Worm (Caenorhabditis elegans) whole organism, early embryonic: ENCODE results near the gene F22B7.1.

Experiments
- ama-1 ChIP-seq: fragments of 150-350 bp; optimal IDR thresholded peaks from 2 replicates; lab custom pipeline; 2014
- ceh-36 ChIP-seq: sonication (generic microtip); optimal IDR thresholded peaks from 2 replicates; lab custom pipeline; 2016; ENCODE audit warnings: missing genetic modification characterization, inconsistent platforms, missing compliant biosample characterization
- ets-7 ChIP-seq: sonication (generic microtip); optimal IDR thresholded peaks from 2 replicates; lab custom pipeline; 2016; ENCODE audit warnings: missing genotype, missing genetic modification characterization, missing compliant biosample characterization
- hmbx-1 ChIP-seq: sonication (generic microtip); optimal IDR thresholded peaks from 2 replicates; lab custom pipeline; 2016; ENCODE audit warnings: mild to moderate bottlenecking, missing genetic modification characterization, missing compliant biosample characterization
- hnd-1 ChIP-seq: sonication (generic microtip); optimal IDR thresholded peaks from 2 replicates; lab custom pipeline; 2016; ENCODE audit warnings: missing genetic modification characterization, missing compliant biosample characterization
- tbx-11 ChIP-seq: fragments of 200-800 bp; sonication (Bioruptor generic); IDR thresholded peaks from 2 replicates; pipeline ENCODE4 v1.3.6; 2022; ENCODE audit warnings: missing genetic modification characterization, missing compliant biosample characterization
- tbx-37 ChIP-seq: fragments of 200-800 bp; sonication (Bioruptor generic); conservative IDR thresholded peaks from 2 replicates; pipeline ENCODE4 v1.3.6; 2022; ENCODE audit warnings: missing genetic modification reagents, missing genetic modification characterization, missing compliant biosample characterization
- tra-4 ChIP-seq: sonication (generic microtip); optimal IDR thresholded peaks from 2 replicates; lab custom pipeline; 2017; ENCODE audit warnings: missing genetic modification characterization, missing compliant biosample characterization

DNA sequence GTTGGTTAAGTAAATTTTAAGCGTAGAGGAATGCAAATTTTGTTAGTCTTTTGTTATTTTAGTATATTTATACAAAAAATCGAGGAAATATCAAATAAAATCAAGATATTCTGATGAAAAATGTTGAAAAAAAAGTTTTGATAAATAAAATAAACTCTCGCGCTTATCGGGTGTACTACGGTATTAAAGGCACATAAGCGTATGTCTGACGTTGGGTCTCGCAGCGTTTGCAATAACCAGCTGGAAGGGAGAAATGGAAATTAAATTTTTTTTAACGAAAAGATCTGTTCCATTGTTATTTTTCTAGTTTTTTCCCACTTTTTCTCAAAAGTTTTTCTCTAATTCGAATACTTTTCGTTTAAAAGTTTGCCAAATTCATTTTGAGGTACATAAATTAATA, 24.0 kb downstream of the F22B7.1 start:
- TF ChIP-seq ama-1 (no peak), hmbx-1 (tag; lab: Kevin White, UChicago) (no peak), tra-4 (no peak), tbx-37 (GFP tag; lab: Robert Waterston, UW) (no peak), hnd-1 (no peak), tbx-11 (no peak), ceh-36 (tag; lab: Kevin White, UChicago) (no peak), ets-7 (tag; lab: Kevin White, UChicago) (no peak)
